Worm (Caenorhabditis elegans) whole organism, L4/young adult: ENCODE measurements around the gene lgc-47.

ENCODE experiments used
- W03F9.2 ChIP-seq: fragments of 150-350 bp; optimal IDR thresholded peaks from 2 replicates; lab custom pipeline; 2014; ENCODE audit warnings: missing biosample characterization, missing genetic modification characterization
- him-1 ChIP-seq: sonication (generic microtip); optimal IDR thresholded peaks from 2 replicates; lab custom pipeline; 2016; ENCODE audit warnings: missing genotype, missing genetic modification reagents, missing genetic modification characterization, missing compliant biosample characterization

- TF ChIP-seq him-1 (tag; lab: Kevin White, UChicago): no peak
- no peak for TF ChIP-seq W03F9.2 (tag; lab: Kevin White, UChicago)
Observed at ce11 chrX:9763903-9764302, 43.6 kb downstream of the lgc-47 start.
